In the genomic region with DNA sequence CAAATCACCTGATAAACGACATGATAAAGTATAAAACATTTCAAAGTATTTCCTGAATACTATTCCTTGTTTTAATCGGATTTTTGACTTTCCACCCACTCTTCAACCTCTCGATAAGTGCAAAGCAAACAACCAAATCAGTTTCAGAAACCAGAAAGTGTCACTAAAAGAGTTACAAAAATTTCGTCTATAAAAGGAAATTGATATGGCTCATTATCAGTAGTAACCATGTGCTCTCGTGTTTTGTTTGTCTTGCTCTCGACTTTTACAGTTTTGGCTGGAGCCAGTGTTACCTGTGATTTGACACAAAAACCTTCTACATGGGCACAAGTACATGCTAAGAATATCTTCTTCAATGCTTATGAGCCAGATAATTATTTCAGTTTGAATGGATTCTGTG, we compare ENCODE assay signal across 6 worm cellular contexts.
TF ChIP-seq lines count a peak whose summit lies in the region.

A gene (plus strand): TSS at position 207 of the 400 bp plus-strand sequence.

TF ChIP-seq in whole organism, L1 larva, 84 proteins besides CTCF, POLR2A, EP300 and RAD21:
- peak; percentile 14 for TF ChIP-seq nhr-71 (tag; optimal IDR thresholded peaks at IDR 0.05; lab: Kevin White, UChicago)
- TF ChIP-seq elt-3 (tag; optimal IDR thresholded peaks at IDR 0.05; lab: Kevin White, UChicago): no peak
- TF ChIP-seq efl-1 (optimal IDR thresholded peaks at IDR 0.05; lab: Kevin White, UChicago): no peak
- TF ChIP-seq efl-1 (GFP tag; optimal IDR thresholded peaks at IDR 0.05 in 1 of 2; lab: Kevin White, UChicago): no peak
- peak; percentile 95 for TF ChIP-seq elt-2 (tag; optimal IDR thresholded peaks at IDR 0.05; lab: Kevin White, UChicago)
- TF ChIP-seq lin-35 (GFP tag; optimal IDR thresholded peaks at IDR 0.05; lab: Kevin White, UChicago): peak in 1 of 2 experiments; percentile 45
- peak; percentile 24 for TF ChIP-seq jun-1 (tag; optimal IDR thresholded peaks at IDR 0.05; lab: Kevin White, UChicago)
- TF ChIP-seq sox-4 (tag; optimal IDR thresholded peaks at IDR 0.05; lab: Kevin White, UChicago): no peak

TF ChIP-seq in whole organism, L2 larva, 48 proteins besides CTCF, POLR2A, EP300 and RAD21:
- TF ChIP-seq ZK546.5 (tag; optimal IDR thresholded peaks at IDR 0.05; lab: Kevin White, UChicago) (no peak), F13H6.1 (tag; optimal IDR thresholded peaks at IDR 0.05; lab: Kevin White, UChicago) (peak; percentile 39), sma-9 (GFP tag; optimal IDR thresholded peaks at IDR 0.05; lab: Kevin White, UChicago) (peak; percentile 51), sma-9 (tag; optimal IDR thresholded peaks at IDR 0.05; lab: Kevin White, UChicago) (no peak), crh-2 (tag; optimal IDR thresholded peaks at IDR 0.05; lab: Kevin White, UChicago) (peak; percentile 51), lsy-2 (tag; optimal IDR thresholded peaks at IDR 0.05; lab: Kevin White, UChicago) (no peak), fos-1 (tag; optimal IDR thresholded peaks at IDR 0.05; lab: Kevin White, UChicago) (peak; percentile 67)

TF ChIP-seq in whole organism, L3 larva, 47 proteins besides CTCF, POLR2A, EP300 and RAD21:
- TF ChIP-seq egl-27 (tag; optimal IDR thresholded peaks at IDR 0.05; lab: Kevin White, UChicago) (no peak), nhr-12 (tag; optimal IDR thresholded peaks at IDR 0.05; lab: Kevin White, UChicago) (no peak), pha-4 (tag; optimal IDR thresholded peaks at IDR 0.05; lab: Kevin White, UChicago) (peak; percentile 30), pqm-1 (tag; optimal IDR thresholded peaks at IDR 0.05; lab: Kevin White, UChicago) (peak; percentile 90), elt-1 (tag; optimal IDR thresholded peaks at IDR 0.05; lab: Kevin White, UChicago) (no peak), elt-2 (tag; optimal IDR thresholded peaks at IDR 0.05; lab: Kevin White, UChicago) (peak; percentile 94)
TF ChIP-seq in whole organism, L3 larva: peak in this region for 3.

TF ChIP-seq in whole organism, L4 larva, 104 proteins besides CTCF, POLR2A, EP300 and RAD21:
- no peak for TF ChIP-seq daf-16 (GFP tag; optimal IDR thresholded peaks at IDR 0.05; lab: Kevin White, UChicago)
- TF ChIP-seq daf-16 (tag; optimal IDR thresholded peaks at IDR 0.05; lab: Kevin White, UChicago): peak; percentile 80
- peak; percentile 8 for TF ChIP-seq mxl-3 (GFP tag; optimal IDR thresholded peaks at IDR 0.05; lab: Kevin White, UChicago)
- no peak for TF ChIP-seq nhr-11 (tag; optimal IDR thresholded peaks at IDR 0.05; lab: Kevin White, UChicago)
- peak in 1 of 2 experiments; percentile 56 for TF ChIP-seq unc-62 (GFP tag; optimal IDR thresholded peaks at IDR 0.05 in 1 of 2; lab: Kevin White, UChicago)
- TF ChIP-seq unc-62 (tag; optimal IDR thresholded peaks at IDR 0.05; lab: Kevin White, UChicago): no peak
- peak; percentile 67 for TF ChIP-seq pqm-1 (tag; optimal IDR thresholded peaks at IDR 0.05; lab: Kevin White, UChicago)
- TF ChIP-seq lin-29 (GFP tag; IDR thresholded peaks at IDR 0.05; lab: Robert Waterston, UW): no peak
- peak; percentile 72 for TF ChIP-seq hlh-11 (tag; optimal IDR thresholded peaks at IDR 0.05; lab: Kevin White, UChicago)
- 0 out of 2 replicates have a peak, but pooled peaks have one; percentile 5 for TF ChIP-seq nhr-41 (GFP tag; IDR thresholded peaks at IDR 0.05; lab: Robert Waterston, UW)
- TF ChIP-seq cey-2 (tag; optimal IDR thresholded peaks at IDR 0.05; lab: Kevin White, UChicago; ENCODE audit: borderline replicate concordance, insufficient read depth): peak; percentile 62
- TF ChIP-seq dmd-6 (GFP tag; IDR thresholded peaks at IDR 0.05; lab: Robert Waterston, UW): peak; percentile 80
- TF ChIP-seq ZK546.5 (tag; optimal IDR thresholded peaks at IDR 0.05; lab: Kevin White, UChicago): no peak
- TF ChIP-seq nhr-48 (tag; optimal IDR thresholded peaks at IDR 0.05; lab: Kevin White, UChicago): peak; percentile 11
- no peak for TF ChIP-seq jun-1 (tag; optimal IDR thresholded peaks at IDR 0.05; lab: Kevin White, UChicago)
- TF ChIP-seq zip-2 (tag; optimal IDR thresholded peaks at IDR 0.05; lab: Kevin White, UChicago): no peak
- no peak for TF ChIP-seq ceh-82 (tag; optimal IDR thresholded peaks at IDR 0.05; lab: Kevin White, UChicago)
- peak; percentile 37; the same call in 1 of the 2 replicates for TF ChIP-seq php-3 (GFP tag; IDR thresholded peaks at IDR 0.05; lab: Robert Waterston, UW)
- peak; percentile 67 for TF ChIP-seq nhr-28 (tag; optimal IDR thresholded peaks at IDR 0.05; lab: Kevin White, UChicago)
- TF ChIP-seq attf-4 (tag; optimal IDR thresholded peaks at IDR 0.05; lab: Kevin White, UChicago): no peak
- peak; percentile 84 for TF ChIP-seq nhr-77 (tag; optimal IDR thresholded peaks at IDR 0.05; lab: Kevin White, UChicago)
- peak; percentile 85 for TF ChIP-seq dve-1 (tag; optimal IDR thresholded peaks at IDR 0.05; lab: Kevin White, UChicago; ENCODE audit: insufficient read depth)

TF ChIP-seq in whole organism, late embryonic, 69 proteins besides CTCF, POLR2A, EP300 and RAD21:
- no peak for TF ChIP-seq hlh-15 (tag; optimal IDR thresholded peaks at IDR 0.05; lab: Kevin White, UChicago)
- no peak for TF ChIP-seq dve-1 (tag; optimal IDR thresholded peaks at IDR 0.05; lab: Kevin White, UChicago)
- TF ChIP-seq ceh-34 (tag; optimal IDR thresholded peaks at IDR 0.05; lab: Kevin White, UChicago): no peak
- no peak for TF ChIP-seq tbx-2 (tag; optimal IDR thresholded peaks at IDR 0.05; lab: Kevin White, UChicago)
- no peak for TF ChIP-seq ceh-19 (GFP tag; optimal IDR thresholded peaks at IDR 0.05; lab: Kevin White, UChicago)
- no peak for TF ChIP-seq pha-2 (tag; optimal IDR thresholded peaks at IDR 0.05; lab: Kevin White, UChicago)
- no peak for TF ChIP-seq pax-1 (tag; optimal IDR thresholded peaks at IDR 0.05; lab: Kevin White, UChicago)
- peak; percentile 29 for TF ChIP-seq elt-2 (tag; optimal IDR thresholded peaks at IDR 0.05; lab: Kevin White, UChicago)

TF ChIP-seq in whole organism, young adult, 124 proteins besides CTCF, POLR2A, EP300 and RAD21:
- TF ChIP-seq nhr-120 (GFP tag; IDR thresholded peaks at IDR 0.05; lab: Robert Waterston, UW) (no peak), nhr-27 (tag; optimal IDR thresholded peaks at IDR 0.05; lab: Kevin White, UChicago) (no peak), nhr-80 (tag; optimal IDR thresholded peaks at IDR 0.05; lab: Kevin White, UChicago) (peak; percentile 74), fkh-3 (tag; optimal IDR thresholded peaks at IDR 0.05; lab: Kevin White, UChicago) (no peak), atf-7 (tag; optimal IDR thresholded peaks at IDR 0.05; lab: Kevin White, UChicago) (peak; percentile 37), tbp1 (GFP tag; optimal IDR thresholded peaks at IDR 0.05; lab: Kevin White, UChicago) (peak; percentile 0)
